Fruit fly (Drosophila melanogaster) whole organism, embryonic: Measurements from ENCODE around the gene mil.

Source experiments
- Bgb ChIP-seq: fragments of 200-800 bp; sonication (Bioruptor generic); IDR thresholded peaks from 2 replicates; pipeline ENCODE4 v1.3.6; 2022; ENCODE audit warnings: missing biosample characterization, missing genetic modification characterization; ENCODE audit not compliant: partially characterized antibody
- CG1024 ChIP-seq: fragments of 200-800 bp; sonication (Bioruptor generic); IDR thresholded peaks from 2 replicates; pipeline ENCODE4 v1.3.6; 2022; ENCODE audit warnings: missing biosample characterization, missing genetic modification characterization
- CG11696 ChIP-seq: fragments of 200-800 bp; sonication (Bioruptor generic); IDR thresholded peaks from 2 replicates; pipeline ENCODE4 v1.3.6; 2022; ENCODE audit warnings: missing biosample characterization, missing genetic modification characterization
- CG13287 ChIP-seq: fragments of 200-800 bp; sonication (Bioruptor generic); IDR thresholded peaks from 2 replicates; pipeline ENCODE4 v1.3.6; 2022; ENCODE audit warnings: missing biosample characterization, missing genetic modification characterization; ENCODE audit not compliant: partially characterized antibody
- CG14014 ChIP-seq: fragments of 200-800 bp; sonication (Bioruptor generic); IDR thresholded peaks from 2 replicates; pipeline ENCODE4 v1.3.6; 2022; ENCODE audit warnings: missing biosample characterization, missing genetic modification characterization
- CG17328 ChIP-seq: fragments of 200-800 bp; sonication (Bioruptor generic); IDR thresholded peaks from 2 replicates; pipeline ENCODE4 v1.3.6; 2022; ENCODE audit warnings: missing biosample characterization, missing genetic modification characterization
- CG2116 ChIP-seq: fragments of 200-800 bp; sonication (Bioruptor generic); optimal IDR thresholded peaks from 3 replicates; lab custom pipeline; 2018; ENCODE audit warnings: missing biosample characterization, mild to moderate bottlenecking, missing genetic modification characterization
- CG33557 ChIP-seq: fragments of 200-800 bp; sonication (Bioruptor generic); optimal IDR thresholded peaks from 2 replicates; lab custom pipeline; 2019; ENCODE audit warnings: missing biosample characterization, mild to moderate bottlenecking, missing genetic modification characterization, moderate library complexity
- CG34376 ChIP-seq: fragments of 200-800 bp; sonication (Bioruptor generic); optimal IDR thresholded peaks from 2 replicates; lab custom pipeline; 2018; ENCODE audit warnings: missing biosample characterization, mild to moderate bottlenecking, missing genetic modification characterization
- CG4424 ChIP-seq: fragments of 200-800 bp; sonication (Bioruptor generic); optimal IDR thresholded peaks from 3 replicates; lab custom pipeline; 2016; ENCODE audit warnings: missing biosample characterization, missing genetic modification characterization
- CG6854 ChIP-seq: fragments of 200-800 bp; sonication (Bioruptor generic); optimal IDR thresholded peaks from 3 replicates; lab custom pipeline; 2017; ENCODE audit warnings: missing biosample characterization, mild to moderate bottlenecking, missing genetic modification characterization
- CG8281 ChIP-seq: fragments of 200-800 bp; sonication (Bioruptor generic); optimal IDR thresholded peaks from 2 replicates; lab custom pipeline; 2018; ENCODE audit warnings: missing biosample characterization, mild to moderate bottlenecking, missing genetic modification characterization, moderate library complexity
- CG9215 ChIP-seq: fragments of 200-800 bp; sonication (Bioruptor generic); IDR thresholded peaks from 2 replicates; pipeline ENCODE4 v1.3.6; 2022; ENCODE audit warnings: missing biosample characterization, missing genetic modification characterization
- Ets65A ChIP-seq: fragments of 200-800 bp; sonication (Bioruptor generic); peaks from one replicate; lab custom pipeline; 2016; ENCODE audit warnings: missing biosample characterization, missing genetic modification characterization
- H15 ChIP-seq: fragments of 200-800 bp; sonication (Bioruptor generic); IDR thresholded peaks from 3 replicates; pipeline ENCODE4 v1.3.6; 2022; ENCODE audit warnings: missing biosample characterization, missing genetic modification characterization
- H2.0 ChIP-seq: fragments of 200-800 bp; sonication (Bioruptor generic); IDR thresholded peaks from 2 replicates; pipeline ENCODE4 v1.3.6; 2022; ENCODE audit warnings: missing biosample characterization, missing genetic modification characterization
- Hey ChIP-seq: fragments of 200-800 bp; sonication (Bioruptor generic); optimal IDR thresholded peaks from 3 replicates; lab custom pipeline; 2018; ENCODE audit warnings: missing biosample characterization, mild to moderate bottlenecking, missing genetic modification characterization
- Hr3 ChIP-seq: fragments of 200-800 bp; sonication (Bioruptor generic); optimal IDR thresholded peaks from 3 replicates; lab custom pipeline; 2016; ENCODE audit warnings: missing biosample characterization, missing genetic modification characterization
- Hr51 ChIP-seq, 2 experiments: fragments of 200-800 bp; sonication (Bioruptor generic); optimal IDR thresholded peaks; 2 replicates in 1 of 2; 3 replicates in 1 of 2; lab custom pipeline; 2016 to 2018; ENCODE audit warnings: missing biosample characterization in 2 of 2, missing genetic modification characterization in 2 of 2, mild to moderate bottlenecking in 1 of 2, moderate library complexity in 1 of 2
- Nf-YA ChIP-seq: fragments of 200-800 bp; sonication (Bioruptor generic); IDR thresholded peaks from 2 replicates; pipeline ENCODE4 v1.3.6; 2022; ENCODE audit warnings: missing biosample characterization, missing genetic modification characterization
- NfI ChIP-seq: fragments of 200-800 bp; sonication (Bioruptor generic); optimal IDR thresholded peaks from 3 replicates; lab custom pipeline; 2018; ENCODE audit warnings: missing biosample characterization, mild to moderate bottlenecking, missing genetic modification characterization, moderate library complexity
- Opbp ChIP-seq: fragments of 200-800 bp; sonication (Bioruptor generic); IDR thresholded peaks from 3 replicates; pipeline ENCODE4 v1.3.6; 2022; ENCODE audit warnings: missing biosample characterization, missing genetic modification characterization; ENCODE audit not compliant: partially characterized antibody
- Sox102F ChIP-seq: fragments of 200-800 bp; sonication (Bioruptor generic); optimal IDR thresholded peaks from 2 replicates; lab custom pipeline; 2018; ENCODE audit warnings: missing biosample characterization, mild to moderate bottlenecking, missing genetic modification characterization, moderate library complexity
- abd-A ChIP-seq: fragments of 200-800 bp; sonication (Bioruptor generic); optimal IDR thresholded peaks from 3 replicates; lab custom pipeline; 2019; ENCODE audit warnings: missing biosample characterization, mild to moderate bottlenecking, missing genetic modification characterization, moderate library complexity
- al ChIP-seq: fragments of 200-800 bp; sonication (Bioruptor generic); IDR thresholded peaks from 2 replicates; pipeline ENCODE4 v1.3.6; 2022; ENCODE audit warnings: missing biosample characterization, missing genetic modification characterization
- amos ChIP-seq: fragments of 200-800 bp; sonication (Bioruptor generic); IDR thresholded peaks from 2 replicates; pipeline ENCODE4 v1.3.6; 2022; ENCODE audit warnings: missing biosample characterization, missing genetic modification characterization; ENCODE audit not compliant: partially characterized antibody
- ap ChIP-seq: fragments of 200-800 bp; sonication (Bioruptor generic); IDR thresholded peaks from 2 replicates; pipeline ENCODE4 v1.3.6; 2022; ENCODE audit warnings: missing biosample characterization, missing genetic modification characterization
- chn ChIP-seq: fragments of 200-800 bp; sonication (Bioruptor generic); optimal IDR thresholded peaks from 2 replicates; lab custom pipeline; 2016; ENCODE audit warnings: missing biosample characterization, missing genetic modification characterization
- ci ChIP-seq: fragments of 200-800 bp; sonication (Bioruptor generic); IDR thresholded peaks from 3 replicates; pipeline ENCODE4 v1.3.6; 2022; ENCODE audit warnings: missing biosample characterization, missing genetic modification characterization
- corto ChIP-seq: fragments of 200-800 bp; sonication (Bioruptor generic); optimal IDR thresholded peaks from 2 replicates; lab custom pipeline; 2016; ENCODE audit warnings: missing biosample characterization, mild to moderate bottlenecking, missing genetic modification characterization, moderate library complexity
- cwo ChIP-seq: fragments of 200-800 bp; sonication (Bioruptor generic); optimal IDR thresholded peaks from 3 replicates; lab custom pipeline; 2017; ENCODE audit warnings: missing biosample characterization, missing genetic modification characterization, mild to moderate bottlenecking, moderate library complexity, missing genetic modification reagents
- emc ChIP-seq: fragments of 200-800 bp; sonication (Bioruptor generic); optimal IDR thresholded peaks from 2 replicates; lab custom pipeline; 2016; ENCODE audit warnings: missing biosample characterization, missing genetic modification characterization
- ewg ChIP-seq: fragments of 200-800 bp; sonication (Bioruptor generic); optimal IDR thresholded peaks from 3 replicates; lab custom pipeline; 2017; ENCODE audit warnings: mild to moderate bottlenecking, missing biosample characterization, missing genetic modification reagents, missing genetic modification characterization
- grau ChIP-seq: fragments of 200-800 bp; optimal IDR thresholded peaks from 3 replicates; lab custom pipeline; 2019; ENCODE audit warnings: missing biosample characterization, mild to moderate bottlenecking, missing genetic modification characterization, moderate library complexity
- gsb-n ChIP-seq: fragments of 200-800 bp; sonication (Bioruptor generic); optimal IDR thresholded peaks from 3 replicates; lab custom pipeline; 2018; ENCODE audit warnings: missing biosample characterization, mild to moderate bottlenecking, missing genetic modification characterization
- ham ChIP-seq: fragments of 200-800 bp; sonication (Bioruptor generic); IDR thresholded peaks from 2 replicates; pipeline ENCODE4 v1.3.6; 2022; ENCODE audit warnings: missing biosample characterization, missing genetic modification characterization
- ind ChIP-seq: fragments of 200-800 bp; sonication (Bioruptor generic); optimal IDR thresholded peaks from 3 replicates; lab custom pipeline; 2016; ENCODE audit warnings: missing biosample characterization, missing genetic modification characterization
- insv ChIP-seq, 2 experiments: fragments of 200-800 bp; sonication (Bioruptor generic); optimal IDR thresholded peaks; 3 replicates each; lab custom pipeline; 2016 to 2018; ENCODE audit warnings: missing biosample characterization in 2 of 2, missing genetic modification characterization in 2 of 2
- lab ChIP-seq: fragments of 200-800 bp; sonication (Bioruptor generic); optimal IDR thresholded peaks from 3 replicates; lab custom pipeline; 2017; ENCODE audit warnings: missing biosample characterization, missing genetic modification characterization, mild to moderate bottlenecking, moderate library complexity, missing genetic modification reagents
- lbe ChIP-seq: fragments of 200-800 bp; sonication (Bioruptor generic); optimal IDR thresholded peaks from 2 replicates; lab custom pipeline; 2016; ENCODE audit warnings: missing biosample characterization, mild to moderate bottlenecking, missing genetic modification characterization
- nerfin-1 ChIP-seq: fragments of 200-800 bp; sonication (Bioruptor generic); optimal IDR thresholded peaks from 3 replicates; lab custom pipeline; 2019; ENCODE audit warnings: missing biosample characterization, mild to moderate bottlenecking, missing genetic modification characterization, moderate library complexity
- pan ChIP-seq, 4 experiments: fragments of >200 bp in 3 of 4; fragments of 200-800 bp in 1 of 4; sonication (Bioruptor generic) in 1 of 4; optimal IDR thresholded peaks in 3 of 4; IDR thresholded peaks in 1 of 4; 2 replicates each; pipeline versions ENCODE4 v1.3.6 to Lab custom; 2017 to 2022; ENCODE audit warnings: missing biosample characterization in 2 of 4, missing genetic modification characterization in 2 of 4, mixed read lengths in 1 of 4
- prd ChIP-seq, 3 experiments: fragments of >200 bp in 2 of 3; fragments of 200-800 bp in 1 of 3; sonication (Bioruptor generic) in 1 of 3; optimal IDR thresholded peaks in 2 of 3; IDR thresholded peaks in 1 of 3; 2 replicates in 2 of 3; 3 replicates in 1 of 3; pipeline versions ENCODE4 v1.3.6 to Lab custom; 2017 to 2022; ENCODE audit warnings: missing biosample characterization in 1 of 3, missing genetic modification characterization in 1 of 3
- pros ChIP-seq: fragments of 200-800 bp; sonication (Bioruptor generic); optimal IDR thresholded peaks from 3 replicates; lab custom pipeline; 2019; ENCODE audit warnings: missing biosample characterization, mild to moderate bottlenecking, missing genetic modification characterization, moderate library complexity
- sob ChIP-seq: fragments of 200-800 bp; sonication (Bioruptor generic); IDR thresholded peaks from 2 replicates; pipeline ENCODE4 v1.3.6; 2022; ENCODE audit warnings: missing biosample characterization, missing genetic modification characterization
- tna ChIP-seq: fragments of 200-800 bp; sonication (Bioruptor generic); IDR thresholded peaks from 2 replicates; pipeline ENCODE4 v1.3.6; 2022; ENCODE audit warnings: missing biosample characterization, missing genetic modification characterization; ENCODE audit not compliant: partially characterized antibody
- twi ChIP-seq: fragments of 200-800 bp; optimal IDR thresholded peaks from 2 replicates; lab custom pipeline; 2019; ENCODE audit warnings: missing biosample characterization, mild to moderate bottlenecking, missing genetic modification characterization, moderate library complexity
- vvl ChIP-seq: fragments of 200-800 bp; sonication (Bioruptor generic); IDR thresholded peaks from 2 replicates; pipeline ENCODE4 v1.3.6; 2022; ENCODE audit warnings: missing biosample characterization, missing genetic modification characterization
- yki ChIP-seq: fragments of >200 bp; optimal IDR thresholded peaks from 3 replicates; lab custom pipeline; 2018
- zfh1 ChIP-seq: fragments of 200-800 bp; sonication (Bioruptor generic); IDR thresholded peaks from 3 replicates; pipeline ENCODE4 v1.3.6; 2022; ENCODE audit warnings: missing biosample characterization, missing genetic modification characterization

The mil gene

dm6 chr3R:27953890-27954289 is 41.6 kb downstream of the mil start, which contains the start of gene CG4951 (continued):
- 0 out of 3 replicates have a peak, but pooled peaks have one; percentile 28 for TF ChIP-seq Opbp (GFP tag; lab: Robert Waterston, UW)
- TF ChIP-seq Ets65A (GFP tag; lab: Kevin White, UChicago) = no peak
- no peak for TF ChIP-seq CG34376 (GFP tag; lab: Kevin White, UChicago)
- no peak for TF ChIP-seq yki (lab: Kevin White, UChicago)
- no peak for TF ChIP-seq CG17328 (GFP tag; lab: Robert Waterston, UW)
- no peak for TF ChIP-seq CG11696 (GFP tag; lab: Robert Waterston, UW)
- TF ChIP-seq ham (GFP tag; lab: Robert Waterston, UW) = no peak
- TF ChIP-seq emc (GFP tag; lab: Kevin White, UChicago) = no peak
- no peak for TF ChIP-seq CG8281 (tag; lab: Kevin White, UChicago)
- TF ChIP-seq sob (GFP tag; lab: Robert Waterston, UW) = no peak
- no peak for TF ChIP-seq ap
- TF ChIP-seq Nf-YA (GFP tag; lab: Robert Waterston, UW) = no peak
- TF ChIP-seq CG2116 (GFP tag; lab: Kevin White, UChicago) = peak; percentile 68
- no peak for TF ChIP-seq twi (tag; lab: Kevin White, UChicago)
- TF ChIP-seq vvl (GFP tag; lab: Robert Waterston, UW) = peak; percentile 34; the same call in 1 of the 2 replicates
- TF ChIP-seq al (GFP tag; lab: Robert Waterston, UW) = no peak
- no peak for TF ChIP-seq chn (GFP tag; lab: Kevin White, UChicago)
- no peak for TF ChIP-seq Hr51 (GFP tag; optimal IDR thresholded peaks at IDR 0.05; lab: Kevin White, UChicago)
- TF ChIP-seq NfI (GFP tag; lab: Kevin White, UChicago) = no peak
- TF ChIP-seq CG4424 = no peak
- TF ChIP-seq grau (tag; lab: Kevin White, UChicago) = no peak
- no peak for TF ChIP-seq ewg (GFP tag; lab: Kevin White, UChicago)
- TF ChIP-seq pros (GFP tag; lab: Kevin White, UChicago) = no peak
- TF ChIP-seq abd-A = no peak
- TF ChIP-seq H15 (GFP tag; lab: Robert Waterston, UW) = no peak
- peak; percentile 61 for TF ChIP-seq Bgb (GFP tag; lab: Robert Waterston, UW)
- TF ChIP-seq CG1024 (GFP tag; lab: Robert Waterston, UW) = no peak
- TF ChIP-seq cwo (GFP tag; lab: Kevin White, UChicago) = no peak
- peak; percentile 59; the same call in 1 of the 2 replicates for TF ChIP-seq amos (GFP tag; lab: Robert Waterston, UW)
- TF ChIP-seq CG6854 (GFP tag; lab: Kevin White, UChicago) = no peak
- TF ChIP-seq ind = no peak
- TF ChIP-seq insv (GFP tag; optimal IDR thresholded peaks at IDR 0.05; lab: Kevin White, UChicago) = no peak
- TF ChIP-seq tna = peak; percentile 57; the same call in 1 of the 2 replicates
- TF ChIP-seq pan (optimal IDR thresholded peaks at IDR 0.05; lab: Kevin White, UChicago) = no peak
- no peak for TF ChIP-seq pan (GFP tag; optimal IDR thresholded peaks at IDR 0.05 in 1 of 2, IDR thresholded peaks at IDR 0.05 in 1 of 2)
- TF ChIP-seq CG9215 (GFP tag; lab: Robert Waterston, UW) = no peak
- TF ChIP-seq prd (optimal IDR thresholded peaks at IDR 0.05; lab: Kevin White, UChicago) = no peak
- no peak for TF ChIP-seq prd (GFP tag; IDR thresholded peaks at IDR 0.05; lab: Robert Waterston, UW)
- no peak for TF ChIP-seq gsb-n (tag; lab: Kevin White, UChicago)
- peak; percentile 78 for TF ChIP-seq CG13287
- TF ChIP-seq corto (GFP tag; lab: Kevin White, UChicago) = no peak
- TF ChIP-seq H2.0 = no peak
- no peak for TF ChIP-seq CG14014 (GFP tag; lab: Robert Waterston, UW)
- no peak for TF ChIP-seq zfh1 (GFP tag; lab: Robert Waterston, UW)
- TF ChIP-seq lab (GFP tag; lab: Kevin White, UChicago) = no peak
- peak; percentile 19 for TF ChIP-seq nerfin-1 (tag; lab: Kevin White, UChicago)
- no peak for TF ChIP-seq Hey (tag; lab: Kevin White, UChicago)
- no peak for TF ChIP-seq Hr3
- no peak for TF ChIP-seq CG33557 (GFP tag; lab: Kevin White, UChicago)
- no peak for TF ChIP-seq Sox102F (GFP tag; lab: Kevin White, UChicago)
- TF ChIP-seq ci (GFP tag; lab: Robert Waterston, UW) = no peak
- no peak for TF ChIP-seq lbe (GFP tag; lab: Kevin White, UChicago)
